Fruit fly (Drosophila melanogaster) whole organism, adult: ENCODE results near the gene eIF3i.

ENCODE experiments used
- CG1620 ChIP-seq: fragments of 200-800 bp; sonication (Bioruptor generic); optimal IDR thresholded peaks from 2 replicates; lab custom pipeline; 2016; ENCODE audit warnings: missing biosample characterization, missing genetic modification characterization
- CG33017 ChIP-seq: fragments of 200-800 bp; sonication (Bioruptor generic); optimal IDR thresholded peaks from 2 replicates; lab custom pipeline; 2018; ENCODE audit warnings: missing biosample characterization, mild to moderate bottlenecking, missing genetic modification characterization, moderate library complexity
- bab1 ChIP-seq: fragments of 200-800 bp; sonication (Bioruptor generic); optimal IDR thresholded peaks from 3 replicates; lab custom pipeline; 2019; ENCODE audit warnings: missing biosample characterization, mild to moderate bottlenecking, missing genetic modification characterization, moderate library complexity
- cic ChIP-seq: fragments of 200-800 bp; sonication (Bioruptor generic); optimal IDR thresholded peaks from 2 replicates; lab custom pipeline; 2017; ENCODE audit warnings: missing biosample characterization, mild to moderate bottlenecking, missing genetic modification characterization, moderate library complexity
- kay ChIP-seq: fragments of 200-800 bp; sonication (Bioruptor generic); peaks from one replicate; lab custom pipeline; 2016; ENCODE audit warnings: missing biosample characterization, missing genetic modification characterization, borderline replicate concordance
- ovo ChIP-seq: fragments of 200-800 bp; sonication (Bioruptor generic); optimal IDR thresholded peaks from 2 replicates; lab custom pipeline; 2016; ENCODE audit warnings: missing biosample characterization, missing genetic modification characterization
- tj ChIP-seq: fragments of 200-800 bp; sonication (Bioruptor generic); optimal IDR thresholded peaks from 3 replicates; lab custom pipeline; 2017; ENCODE audit warnings: missing biosample characterization, mild to moderate bottlenecking, missing genetic modification characterization, moderate library complexity

DNA sequence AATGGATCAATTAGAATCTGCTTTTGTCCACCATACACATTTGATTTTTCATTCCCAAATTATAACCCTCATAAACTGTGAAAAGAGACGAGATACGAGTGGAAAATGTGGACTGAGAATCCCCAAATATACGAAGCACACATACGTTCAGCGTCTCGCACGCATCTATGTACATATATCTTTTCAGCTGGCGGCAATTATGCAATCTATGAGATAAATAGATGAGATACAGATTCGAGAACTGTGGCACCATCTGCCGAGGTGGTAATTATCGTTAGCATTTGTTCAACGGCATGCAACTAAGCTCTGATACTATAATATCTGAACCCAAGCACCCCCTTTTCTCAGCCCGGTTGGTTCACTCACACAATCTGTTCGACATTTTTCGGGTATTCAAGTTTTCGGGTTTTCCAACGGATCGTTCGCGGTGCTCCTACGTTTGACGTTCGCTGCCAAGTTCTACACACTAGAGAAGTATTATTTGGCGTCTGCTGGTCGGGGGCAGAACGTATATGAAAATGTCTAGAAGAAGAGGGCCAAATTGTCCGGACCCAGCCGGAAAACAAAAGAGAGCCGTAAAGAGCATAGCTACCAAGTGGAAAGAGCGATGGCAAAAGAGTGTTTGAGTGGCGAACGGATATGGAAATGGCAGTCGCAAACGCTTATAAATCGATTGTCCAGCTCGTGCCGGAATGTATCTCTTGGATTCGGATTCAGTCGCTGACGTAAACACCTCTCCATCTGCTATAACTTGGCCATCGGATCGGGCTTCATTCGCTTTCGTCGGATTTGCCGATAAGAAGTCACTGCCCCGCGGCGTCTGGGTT lies 27.6 kb upstream of the eIF3i start:
- TF ChIP-seq tj (GFP tag; lab: Kevin White, UChicago) (no peak), cic (GFP tag; lab: Kevin White, UChicago) (no peak), ovo (GFP tag; lab: Kevin White, UChicago) (no peak), bab1 (GFP tag; lab: Kevin White, UChicago) (no peak), kay (GFP tag; lab: Kevin White, UChicago) (no peak), CG33017 (tag; lab: Kevin White, UChicago) (no peak), CG1620 (GFP tag; lab: Kevin White, UChicago) (no peak)
